Worm (Caenorhabditis elegans) whole organism, late embryonic: ENCODE measurements around the gene mam-1.

Source experiments
- T23F11.4 ChIP-seq: fragments of 200-800 bp; sonication (Bioruptor generic); optimal IDR thresholded peaks from 2 replicates; lab custom pipeline; 2018; ENCODE audit warnings: mild to moderate bottlenecking, missing genetic modification characterization, missing compliant biosample characterization
- ceh-22 ChIP-seq: sonication (generic microtip); optimal IDR thresholded peaks from 2 replicates; lab custom pipeline; 2017; ENCODE audit warnings: missing biosample characterization, missing genetic modification characterization
- elt-2 ChIP-seq: sonication (generic microtip); optimal IDR thresholded peaks from 2 replicates; lab custom pipeline; 2016; ENCODE audit warnings: missing genetic modification reagents, missing genetic modification characterization, missing compliant biosample characterization
- fkh-10 ChIP-seq: fragments of 150-350 bp; optimal IDR thresholded peaks from 2 replicates; lab custom pipeline; 2014; ENCODE audit warnings: missing biosample characterization, missing genetic modification reagents, missing genetic modification characterization
- hlh-30 ChIP-seq: sonication (generic microtip); optimal IDR thresholded peaks from 2 replicates; lab custom pipeline; 2017; ENCODE audit warnings: antibody characterized with exemption, missing genetic modification characterization, missing compliant biosample characterization; ENCODE audit not compliant: insufficient read depth
- hlh-8 ChIP-seq: sonication (generic microtip); optimal IDR thresholded peaks from 2 replicates; lab custom pipeline; 2016; ENCODE audit warnings: missing genotype, missing genetic modification characterization, missing compliant biosample characterization
- mec-3 ChIP-seq: sonication (generic microtip); optimal IDR thresholded peaks from 2 replicates; lab custom pipeline; 2016; ENCODE audit warnings: borderline replicate concordance, missing genetic modification characterization, missing compliant biosample characterization
- nhr-11 ChIP-seq: fragments of 150-350 bp; optimal IDR thresholded peaks from 2 replicates; lab custom pipeline; 2014; ENCODE audit warnings: missing biosample characterization, missing genetic modification characterization
- pha-4 ChIP-seq: fragments of 150-350 bp; optimal IDR thresholded peaks from 2 replicates; lab custom pipeline; 2018; ENCODE audit warnings: missing biosample characterization, missing genetic modification reagents, missing genetic modification characterization
- rnt-1 ChIP-seq: sonication (generic microtip); optimal IDR thresholded peaks from 2 replicates; lab custom pipeline; 2016; ENCODE audit warnings: missing genetic modification characterization, missing compliant biosample characterization
- sox-2 ChIP-seq: fragments of 200-800 bp; sonication (Bioruptor generic); IDR thresholded peaks from 2 replicates; pipeline ENCODE4 v1.3.6; 2022; ENCODE audit warnings: missing genetic modification reagents, missing genetic modification characterization, missing compliant biosample characterization
- tbx-2 ChIP-seq: sonication (generic microtip); optimal IDR thresholded peaks from 2 replicates; lab custom pipeline; 2016; ENCODE audit warnings: missing genetic modification characterization, missing compliant biosample characterization

DNA sequence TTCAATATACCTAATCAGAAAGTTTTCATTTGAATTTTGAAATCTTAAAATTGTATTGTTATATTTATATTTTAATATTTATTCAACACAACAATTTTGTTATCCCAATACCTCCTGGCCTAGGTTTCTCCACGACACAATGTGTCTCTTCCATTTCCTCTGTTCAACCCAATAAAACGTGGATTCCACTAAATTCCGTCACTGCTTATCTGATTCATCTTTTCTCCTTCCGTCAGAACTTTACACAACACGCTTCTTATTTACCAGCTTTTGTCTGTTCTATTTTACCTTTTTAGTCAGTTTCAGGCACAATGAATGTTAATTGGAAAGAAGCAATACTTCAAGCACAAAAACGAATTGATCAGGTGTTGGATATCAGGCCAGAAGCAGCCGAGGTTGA, 53.7 kb downstream of the mam-1 start, which contains the start of gene F39H12.1:
- TF ChIP-seq elt-2 (tag; lab: Kevin White, UChicago) = no peak
- TF ChIP-seq hlh-30 (tag; lab: Kevin White, UChicago) = no peak
- no peak for TF ChIP-seq sox-2 (GFP tag; lab: Robert Waterston, UW)
- TF ChIP-seq fkh-10 = no peak
- no peak for TF ChIP-seq ceh-22
- no peak for TF ChIP-seq tbx-2 (tag; lab: Kevin White, UChicago)
- TF ChIP-seq nhr-11 (tag; lab: Kevin White, UChicago) = no peak
- no peak for TF ChIP-seq T23F11.4
- TF ChIP-seq hlh-8 (tag; lab: Kevin White, UChicago) = no peak
- no peak for TF ChIP-seq rnt-1 (tag; lab: Kevin White, UChicago)
- TF ChIP-seq mec-3 (tag; lab: Kevin White, UChicago) = no peak
- TF ChIP-seq pha-4 (tag; lab: Kevin White, UChicago) = no peak
